Worm (Caenorhabditis elegans): ENCODE measurements around the gene F17E9.18.
"Not testable (repeated sequence)": the region's sequence is repeated elsewhere in the genome, so short reads cannot be mapped to it uniquely, and the experiment has no call there.

F17E9.18 gene

ce11 chrIV:8359716-8360407 lies 12.9 kb upstream of the F17E9.18 start, which contains the start of gene D2096.5:
Gene D2096.5, minus strand, starts transcription at chrIV:8359766.
- TF ChIP-seq flt-1 (GFP tag; IDR thresholded peaks at IDR 0.05) (no peak), ztf-29 (GFP tag; IDR thresholded peaks at IDR 0.05) (no peak)

- TF ChIP-seq flt-1 (GFP tag; IDR thresholded peaks at IDR 0.05) (no peak), T22C8.4 (GFP tag; IDR thresholded peaks at IDR 0.05) (no peak), cog-1 (tag; optimal IDR thresholded peaks at IDR 0.05) (no peak), ref-1 (GFP tag; conservative IDR thresholded peaks at IDR 0.05) (no peak), ztf-29 (GFP tag; IDR thresholded peaks at IDR 0.05) (no peak), ztf-23 (GFP tag; IDR thresholded peaks at IDR 0.05) (no peak), tab-1 (GFP tag; IDR thresholded peaks at IDR 0.05) (no peak), klf-2 (GFP tag; conservative IDR thresholded peaks at IDR 0.05) (no peak), med-1 (GFP tag; optimal IDR thresholded peaks at IDR 0.05; ENCODE audit: insufficient read depth) (no peak)
Observed at ce11 chrIV:8358492-8358891, 11.5 kb upstream of the F17E9.18 start, which contains the start of gene D2096.13. Gene D2096.13, minus strand, starts transcription at chrIV:8358592.

DNA sequence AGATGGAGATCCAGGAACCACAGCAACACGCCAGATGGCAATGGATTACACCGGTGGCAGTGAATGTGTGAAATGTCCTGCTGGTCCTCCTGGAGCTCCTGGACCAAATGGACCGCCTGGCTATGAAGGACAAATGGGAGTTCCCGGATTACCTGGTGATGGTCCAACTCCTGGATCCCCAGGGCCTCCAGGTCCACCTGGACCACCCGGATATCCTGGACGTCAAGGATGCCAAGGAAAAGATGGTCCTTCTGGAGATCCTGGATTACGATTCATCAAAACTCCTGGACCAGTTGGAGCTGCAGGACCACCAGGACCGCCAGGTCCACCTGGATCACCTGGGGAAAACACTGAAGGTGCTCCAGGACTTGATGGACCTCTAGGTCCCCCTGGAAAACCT lies 10.3 kb upstream of the F17E9.18 start:
- TF ChIP-seq ztf-23 (GFP tag; IDR thresholded peaks at IDR 0.05) (no peak), flt-1 (GFP tag; IDR thresholded peaks at IDR 0.05) (no peak), klf-2 (GFP tag; conservative IDR thresholded peaks at IDR 0.05) (no peak), med-1 (GFP tag; optimal IDR thresholded peaks at IDR 0.05; ENCODE audit: insufficient read depth) (no peak)

ce11 chrIV:8355592-8355991 lies 8.6 kb upstream of the F17E9.18 start, which contains the start of the genes F17E9.2 and col-116:
Gene F17E9.2, plus strand, starts transcription at chrIV:8355892.
Gene col-116, plus strand, starts transcription at chrIV:8355906.
- TF ChIP-seq tab-1 (GFP tag; IDR thresholded peaks at IDR 0.05) = no peak
- TF ChIP-seq cog-1 (tag; optimal IDR thresholded peaks at IDR 0.05) = no peak
- TF ChIP-seq ref-1 (GFP tag; conservative IDR thresholded peaks at IDR 0.05) = no peak
- no peak for TF ChIP-seq klf-2 (GFP tag; conservative IDR thresholded peaks at IDR 0.05)
- TF ChIP-seq flt-1 (GFP tag; IDR thresholded peaks at IDR 0.05) = no peak
- no peak for TF ChIP-seq med-1 (GFP tag; optimal IDR thresholded peaks at IDR 0.05; ENCODE audit: insufficient read depth)
- no peak for TF ChIP-seq ztf-23 (GFP tag; IDR thresholded peaks at IDR 0.05)
- TF ChIP-seq T22C8.4 (GFP tag; IDR thresholded peaks at IDR 0.05) = no peak
- no peak for TF ChIP-seq ztf-29 (GFP tag; IDR thresholded peaks at IDR 0.05)

DNA sequence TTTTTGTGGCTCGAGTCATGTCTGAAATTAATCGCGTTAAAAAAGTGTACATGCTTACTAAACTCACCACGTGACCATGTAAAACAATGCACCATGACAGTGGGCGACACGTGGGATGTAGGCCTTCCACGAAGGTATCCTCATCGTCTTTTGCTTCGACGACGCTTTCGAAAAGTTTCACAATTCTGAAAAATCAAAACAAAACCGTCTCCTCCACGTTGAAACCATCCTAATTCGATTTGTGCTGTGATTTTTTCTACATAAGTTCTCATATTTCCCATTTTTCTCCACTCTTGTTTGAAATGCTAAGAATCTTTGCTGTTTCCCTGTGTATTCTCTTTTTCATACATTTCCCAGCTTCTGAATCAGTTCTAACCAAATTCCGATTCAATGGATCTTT lies 7.6 kb upstream of the F17E9.18 start, which contains the start of gene F17E9.3:
F17E9.3 (plus strand) TSS at position 301 of the 400 bp plus-strand sequence.
- no peak for TF ChIP-seq flt-1 (GFP tag; IDR thresholded peaks at IDR 0.05)
- TF ChIP-seq klf-2 (GFP tag; conservative IDR thresholded peaks at IDR 0.05) = no peak
- TF ChIP-seq cog-1 (tag; optimal IDR thresholded peaks at IDR 0.05) = no peak
- TF ChIP-seq ref-1 (GFP tag; conservative IDR thresholded peaks at IDR 0.05) = no peak
- TF ChIP-seq T22C8.4 (GFP tag; IDR thresholded peaks at IDR 0.05) = no peak
- TF ChIP-seq ztf-29 (GFP tag; IDR thresholded peaks at IDR 0.05) = no peak
- no peak for TF ChIP-seq tab-1 (GFP tag; IDR thresholded peaks at IDR 0.05)
- TF ChIP-seq ztf-23 (GFP tag; IDR thresholded peaks at IDR 0.05) = no peak
- no peak for TF ChIP-seq med-1 (GFP tag; optimal IDR thresholded peaks at IDR 0.05; ENCODE audit: insufficient read depth)

ce11 chrIV:8352036-8352435 lies 5.1 kb upstream of the F17E9.18 start, which contains the start of gene F17E9.16:
Gene F17E9.16, plus strand, starts transcription at chrIV:8352336.
- not testable (repeated sequence) for TF ChIP-seq flt-1 (GFP tag; IDR thresholded peaks at IDR 0.05); klf-2 (GFP tag; conservative IDR thresholded peaks at IDR 0.05); ref-1 (GFP tag; conservative IDR thresholded peaks at IDR 0.05)

- TF ChIP-seq cog-1 (tag; optimal IDR thresholded peaks at IDR 0.05) (no peak), ref-1 (GFP tag; conservative IDR thresholded peaks at IDR 0.05) (no peak), ztf-29 (GFP tag; IDR thresholded peaks at IDR 0.05) (no peak), T22C8.4 (GFP tag; IDR thresholded peaks at IDR 0.05) (no peak), klf-2 (GFP tag; conservative IDR thresholded peaks at IDR 0.05) (no peak)
Observed at ce11 chrIV:8348073-8348472, 1.1 kb upstream of the F17E9.18 start, which contains the start of gene F17E9.4. Gene F17E9.4, plus strand, starts transcription at chrIV:8348373.

ce11 chrIV:8345518-8345917 lies 1.4 kb downstream of the F17E9.18 start, which contains the start of gene F17E9.5:
Gene F17E9.5, plus strand, starts transcription at chrIV:8345818.
- no peak for TF ChIP-seq T22C8.4 (GFP tag; IDR thresholded peaks at IDR 0.05)
- TF ChIP-seq ztf-23 (GFP tag; IDR thresholded peaks at IDR 0.05) = no peak
- TF ChIP-seq med-1 (GFP tag; optimal IDR thresholded peaks at IDR 0.05; ENCODE audit: insufficient read depth) = no peak
- TF ChIP-seq cog-1 (tag; optimal IDR thresholded peaks at IDR 0.05) = no peak
- no peak for TF ChIP-seq ztf-29 (GFP tag; IDR thresholded peaks at IDR 0.05)
- no peak for TF ChIP-seq klf-2 (GFP tag; conservative IDR thresholded peaks at IDR 0.05)
- TF ChIP-seq flt-1 (GFP tag; IDR thresholded peaks at IDR 0.05) = no peak

- TF ChIP-seq cog-1 (tag; optimal IDR thresholded peaks at IDR 0.05) (no peak), med-1 (GFP tag; optimal IDR thresholded peaks at IDR 0.05; ENCODE audit: insufficient read depth) (no peak), ztf-23 (GFP tag; IDR thresholded peaks at IDR 0.05) (no peak), klf-2 (GFP tag; conservative IDR thresholded peaks at IDR 0.05) (no peak), ztf-29 (GFP tag; IDR thresholded peaks at IDR 0.05) (no peak), tab-1 (GFP tag; IDR thresholded peaks at IDR 0.05) (no peak), ref-1 (GFP tag; conservative IDR thresholded peaks at IDR 0.05) (no peak), T22C8.4 (GFP tag; IDR thresholded peaks at IDR 0.05) (no peak), flt-1 (GFP tag; IDR thresholded peaks at IDR 0.05) (no peak)
Observed at ce11 chrIV:8342385-8342784, 4.6 kb downstream of the F17E9.18 start, which contains the start of gene lgc-5. Gene lgc-5, plus strand, starts transcription at chrIV:8342685.

- TF ChIP-seq ref-1 (GFP tag; conservative IDR thresholded peaks at IDR 0.05) (no peak), ztf-23 (GFP tag; IDR thresholded peaks at IDR 0.05) (no peak), cog-1 (tag; optimal IDR thresholded peaks at IDR 0.05) (no peak), tab-1 (GFP tag; IDR thresholded peaks at IDR 0.05) (no peak), T22C8.4 (GFP tag; IDR thresholded peaks at IDR 0.05) (no peak), med-1 (GFP tag; optimal IDR thresholded peaks at IDR 0.05; ENCODE audit: insufficient read depth) (no peak), ztf-29 (GFP tag; IDR thresholded peaks at IDR 0.05) (no peak), flt-1 (GFP tag; IDR thresholded peaks at IDR 0.05) (no peak), klf-2 (GFP tag; conservative IDR thresholded peaks at IDR 0.05) (no peak)
Observed at ce11 chrIV:8339636-8340035, 7.3 kb downstream of the F17E9.18 start, which contains the start of gene lgc-6. Gene lgc-6, plus strand, starts transcription at chrIV:8339936.
